Fruit fly (Drosophila melanogaster): ENCODE results near the gene Unc-115b.

Unc-115b gene

DNA sequence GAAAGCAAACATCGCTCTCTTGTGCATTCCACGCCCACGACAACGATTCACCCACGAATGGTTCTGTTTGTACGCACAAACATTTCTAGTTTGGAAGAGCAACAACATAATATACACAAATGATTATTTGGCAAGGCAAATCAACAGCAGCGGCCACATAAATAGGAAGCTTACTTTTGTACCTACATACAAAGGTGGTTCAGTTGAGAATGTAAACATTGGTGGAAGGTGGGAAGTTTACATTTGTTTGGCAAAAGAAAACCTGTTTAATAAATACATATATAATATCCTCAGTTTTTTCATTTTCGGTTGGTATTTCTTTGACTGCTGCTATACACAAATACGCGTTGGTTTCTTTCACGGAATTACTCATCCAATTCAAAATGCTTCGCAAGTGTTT, 10.0 kb upstream of the Unc-115b start (continued):
- TF ChIP-seq Sox15 (GFP tag; optimal IDR thresholded peaks at IDR 0.05) (no peak), vri (GFP tag; optimal IDR thresholded peaks at IDR 0.05) (peak; percentile 55), Eip75B (GFP tag; optimal IDR thresholded peaks at IDR 0.05) (peak; percentile 41), Hr4 (GFP tag; optimal IDR thresholded peaks at IDR 0.05) (peak; percentile 83), svp (GFP tag) (peak; percentile 73), lz (GFP tag; optimal IDR thresholded peaks at IDR 0.05) (peak; percentile 57), CG9139 (GFP tag; optimal IDR thresholded peaks at IDR 0.05) (no peak), CG10631 (GFP tag; optimal IDR thresholded peaks at IDR 0.05) (peak; percentile 51), CG1621 (tag; optimal IDR thresholded peaks at IDR 0.05) (no peak), esn (GFP tag; optimal IDR thresholded peaks at IDR 0.05) (peak; percentile 64), achi (GFP tag; optimal IDR thresholded peaks at IDR 0.05) (peak; percentile 59), CG11294 (GFP tag; IDR thresholded peaks at IDR 0.05) (no peak), Hr38 (GFP tag; optimal IDR thresholded peaks at IDR 0.05) (no peak), OdsH (GFP tag; optimal IDR thresholded peaks at IDR 0.05) (peak; percentile 73), eg (GFP tag; IDR thresholded peaks at IDR 0.05) (no peak)

DNA sequence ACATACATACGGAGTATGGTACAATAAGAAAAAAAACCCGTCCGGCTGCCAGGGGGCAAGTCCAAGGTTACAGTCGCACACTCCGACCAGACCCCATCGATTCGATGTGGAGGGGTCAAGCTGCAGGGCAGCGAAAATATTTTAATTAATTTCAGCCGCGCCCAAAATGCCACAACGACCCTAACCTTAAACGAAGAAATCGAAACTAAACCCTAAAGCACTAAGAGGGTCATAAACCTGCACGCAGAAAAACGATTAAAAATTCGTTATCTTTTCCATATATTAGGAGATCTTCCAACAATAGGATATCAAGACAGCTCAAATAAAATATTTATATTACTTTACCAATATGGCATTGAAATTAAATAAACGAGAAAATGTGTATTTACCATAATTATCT, 9.3 kb upstream of the Unc-115b start:
- no peak for TF ChIP-seq Lpt (GFP tag; optimal IDR thresholded peaks at IDR 0.05)
- TF ChIP-seq Eip93F (GFP tag; optimal IDR thresholded peaks at IDR 0.05): no peak
- TF ChIP-seq spab (GFP tag; optimal IDR thresholded peaks at IDR 0.05): no peak
- peak; percentile 10 for TF ChIP-seq Sox15 (GFP tag; optimal IDR thresholded peaks at IDR 0.05)
- TF ChIP-seq Smox (GFP tag; optimal IDR thresholded peaks at IDR 0.05): peak; percentile 17
- TF ChIP-seq Sox102F (GFP tag; optimal IDR thresholded peaks at IDR 0.05): peak; percentile 13
- TF ChIP-seq Hr39 (GFP tag; optimal IDR thresholded peaks at IDR 0.05): peak; percentile 11
- TF ChIP-seq salr (GFP tag; optimal IDR thresholded peaks at IDR 0.05): no peak
- TF ChIP-seq lz (GFP tag; optimal IDR thresholded peaks at IDR 0.05): peak; percentile 18
- peak; percentile 4 for TF ChIP-seq Hr4 (GFP tag; optimal IDR thresholded peaks at IDR 0.05)
- peak; percentile 35 for TF ChIP-seq esn (GFP tag; optimal IDR thresholded peaks at IDR 0.05)
- peak; percentile 78 for TF ChIP-seq svp (GFP tag)
- no peak for TF ChIP-seq fd59A (GFP tag; optimal IDR thresholded peaks at IDR 0.05)
- TF ChIP-seq CG31627 (GFP tag; optimal IDR thresholded peaks at IDR 0.05): peak; percentile 15
- TF ChIP-seq pdm3 (GFP tag; optimal IDR thresholded peaks at IDR 0.05): peak; percentile 27
- TF ChIP-seq CG11294 (GFP tag; IDR thresholded peaks at IDR 0.05): no peak
- peak; percentile 74 for TF ChIP-seq Eip78C (GFP tag)
- no peak for TF ChIP-seq CG6808 (GFP tag; optimal IDR thresholded peaks at IDR 0.05)
- peak; percentile 42 for TF ChIP-seq Met (GFP tag; optimal IDR thresholded peaks at IDR 0.05)
- TF ChIP-seq CG11762 (GFP tag; optimal IDR thresholded peaks at IDR 0.05; ENCODE audit: insufficient read depth): no peak
- no peak for TF ChIP-seq dac (GFP tag; optimal IDR thresholded peaks at IDR 0.05)
- peak; percentile 2 for TF ChIP-seq acj6 (GFP tag; optimal IDR thresholded peaks at IDR 0.05)
- TF ChIP-seq CG6854 (GFP tag; optimal IDR thresholded peaks at IDR 0.05): no peak
- no peak for TF ChIP-seq net (GFP tag; optimal IDR thresholded peaks at IDR 0.05)

DNA sequence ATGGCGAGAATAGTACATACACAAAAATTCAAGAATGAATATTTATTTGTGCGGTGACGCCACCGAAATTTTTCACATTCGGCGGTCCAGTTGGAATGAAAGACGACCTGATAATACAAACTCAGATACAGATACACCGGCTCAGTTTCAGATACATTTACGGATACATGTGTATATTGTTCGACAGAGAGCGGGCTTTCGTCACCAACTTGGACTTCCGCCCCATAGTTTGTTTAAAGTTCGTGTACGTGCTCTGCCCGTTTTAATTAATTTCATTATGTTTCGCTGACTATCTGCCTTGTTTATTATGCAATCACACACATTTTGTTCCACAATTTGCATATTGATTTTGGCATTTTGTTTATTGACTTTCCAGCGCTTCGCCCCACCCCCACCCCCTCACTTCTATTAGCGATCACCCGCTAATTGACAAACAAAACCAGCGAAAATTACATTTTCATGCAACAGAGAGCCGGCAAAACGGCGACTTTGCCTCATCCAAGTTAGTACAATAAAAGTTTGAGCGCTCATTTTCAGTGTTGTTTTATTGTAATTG, 8.7 kb upstream of the Unc-115b start:
- TF ChIP-seq Met (GFP tag; optimal IDR thresholded peaks at IDR 0.05) (peak; percentile 3), cyc (GFP tag; optimal IDR thresholded peaks at IDR 0.05) (no peak), CG7368 (GFP tag; optimal IDR thresholded peaks at IDR 0.05) (no peak), fd59A (GFP tag; optimal IDR thresholded peaks at IDR 0.05) (no peak), CG6163 (GFP tag; IDR thresholded peaks at IDR 0.05) (no peak), vri (GFP tag; optimal IDR thresholded peaks at IDR 0.05) (peak; percentile 30), Eip78C (GFP tag) (peak; percentile 49), spab (GFP tag; optimal IDR thresholded peaks at IDR 0.05) (no peak), CG11902 (GFP tag; optimal IDR thresholded peaks at IDR 0.05) (no peak), fkh (GFP tag; optimal IDR thresholded peaks at IDR 0.05) (peak; percentile 94)

All from whole organism, prepupa.